Worm (Caenorhabditis elegans) whole organism, midembryonic: ENCODE results near the gene asp-13.

Experiments
- cog-1 ChIP-seq: sonication (generic microtip); optimal IDR thresholded peaks from 2 replicates; lab custom pipeline; 2016; ENCODE audit warnings: missing genetic modification characterization, missing compliant biosample characterization
- flt-1 ChIP-seq: fragments of 200-800 bp; sonication (Bioruptor generic); IDR thresholded peaks from 2 replicates; pipeline ENCODE4 v1.3.6; 2022; ENCODE audit warnings: missing genetic modification characterization, missing compliant biosample characterization
- klf-2 ChIP-seq: fragments of 200-800 bp; sonication (Bioruptor generic); conservative IDR thresholded peaks from 2 replicates; pipeline ENCODE4 v1.3.6; 2022; ENCODE audit warnings: missing genetic modification reagents, missing genetic modification characterization, missing compliant biosample characterization
- med-1 ChIP-seq: sonication (generic microtip); optimal IDR thresholded peaks from 2 replicates; lab custom pipeline; 2017; ENCODE audit warnings: missing genetic modification characterization, mild to moderate bottlenecking, missing compliant biosample characterization, antibody characterized with exemption, missing genetic modification reagents; ENCODE audit not compliant: insufficient read depth
- ref-1 ChIP-seq: fragments of 200-800 bp; sonication (Bioruptor generic); conservative IDR thresholded peaks from 2 replicates; pipeline ENCODE4 v1.3.6; 2022; ENCODE audit warnings: missing genetic modification reagents, missing genetic modification characterization, missing compliant biosample characterization
- ztf-29 ChIP-seq: fragments of 200-800 bp; sonication (Bioruptor generic); IDR thresholded peaks from 2 replicates; pipeline ENCODE4 v1.3.6; 2022; ENCODE audit warnings: missing genetic modification reagents, missing genetic modification characterization, missing compliant biosample characterization

DNA sequence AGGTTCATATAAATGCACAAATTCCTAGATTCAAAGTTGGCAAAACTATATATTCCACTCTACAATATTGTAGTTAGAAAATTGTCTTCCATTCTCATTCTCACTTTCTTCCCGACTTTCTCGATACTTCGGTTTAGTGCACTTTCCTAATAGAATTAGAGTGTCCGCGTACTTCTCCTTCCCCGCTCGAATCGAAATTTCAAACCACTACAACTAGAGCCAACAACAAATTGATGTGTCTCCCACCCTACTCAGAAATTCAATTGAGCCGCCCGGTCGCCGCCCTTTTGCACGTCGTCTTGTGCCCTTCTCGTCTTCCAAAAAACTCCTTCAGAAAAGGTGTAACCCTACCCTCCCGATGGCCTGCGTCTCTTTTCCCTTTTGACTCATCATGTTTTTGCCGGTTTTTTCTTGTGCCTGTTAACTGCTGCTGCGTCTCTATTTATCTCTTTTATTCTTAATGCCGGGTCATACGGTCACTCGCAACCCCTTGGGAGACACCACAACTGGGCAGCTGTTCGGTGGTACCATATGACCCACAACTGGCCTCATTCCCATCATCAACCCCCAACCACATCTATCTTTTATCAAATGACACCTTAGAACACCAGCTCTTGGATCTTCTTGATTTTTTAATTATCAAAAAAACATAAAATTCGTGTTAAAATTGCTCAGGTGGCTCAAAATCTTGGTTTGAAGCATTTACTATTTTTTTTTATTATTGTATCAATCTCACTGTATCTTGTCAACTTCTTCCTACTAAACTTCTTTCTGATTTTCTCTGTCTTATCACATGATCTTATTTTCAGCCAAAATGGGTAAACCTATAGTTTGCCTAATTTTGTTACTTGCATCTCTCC, 48.7 kb downstream of the asp-13 start, which contains the start of gene tag-196:
- TF ChIP-seq ztf-29 (no peak), klf-2 (GFP tag; lab: Robert Waterston, UW) (no peak), flt-1 (GFP tag; lab: Robert Waterston, UW) (peak; percentile 43; the same call in 1 of the 2 replicates), ref-1 (GFP tag; lab: Robert Waterston, UW) (no peak), med-1 (GFP tag; lab: Kevin White, UChicago) (no peak), cog-1 (tag; lab: Kevin White, UChicago) (no peak)
